Fruit fly (Drosophila melanogaster): Measurements from ENCODE around the gene eIF3a.

- TF ChIP-seq ftz-f1 (GFP tag; optimal IDR thresholded peaks at IDR 0.05) (no peak), gsb (GFP tag; IDR thresholded peaks at IDR 0.05) (no peak), CG7556 (GFP tag; optimal IDR thresholded peaks at IDR 0.05) (no peak), Nf-YB (GFP tag; optimal IDR thresholded peaks at IDR 0.05) (no peak), dm (GFP tag; optimal IDR thresholded peaks at IDR 0.05) (peak; percentile 4), Fer3 (tag; optimal IDR thresholded peaks at IDR 0.05) (no peak), Awh (GFP tag; IDR thresholded peaks at IDR 0.05) (no peak), Scr (GFP tag; IDR thresholded peaks at IDR 0.05; ENCODE audit: partially characterized antibody) (no peak; the same call in 1 of the 2 replicates), h (optimal IDR thresholded peaks at IDR 0.05) (no peak), CG13894 (tag; optimal IDR thresholded peaks at IDR 0.05) (no peak), disco-r (GFP tag; optimal IDR thresholded peaks at IDR 0.05) (no peak), CHES-1-like (GFP tag; optimal IDR thresholded peaks at IDR 0.05) (no peak), tgo (GFP tag; IDR thresholded peaks at IDR 0.05) (no peak), Fer1 (GFP tag; optimal IDR thresholded peaks at IDR 0.05) (no peak)
Measured at dm6 chr3R:4399810-4400496, 33.7 kb downstream of the eIF3a start.

Data from whole organism, embryonic.